Fruit fly (Drosophila melanogaster): ENCODE data around the gene Hakai.

The Hakai gene

DNA sequence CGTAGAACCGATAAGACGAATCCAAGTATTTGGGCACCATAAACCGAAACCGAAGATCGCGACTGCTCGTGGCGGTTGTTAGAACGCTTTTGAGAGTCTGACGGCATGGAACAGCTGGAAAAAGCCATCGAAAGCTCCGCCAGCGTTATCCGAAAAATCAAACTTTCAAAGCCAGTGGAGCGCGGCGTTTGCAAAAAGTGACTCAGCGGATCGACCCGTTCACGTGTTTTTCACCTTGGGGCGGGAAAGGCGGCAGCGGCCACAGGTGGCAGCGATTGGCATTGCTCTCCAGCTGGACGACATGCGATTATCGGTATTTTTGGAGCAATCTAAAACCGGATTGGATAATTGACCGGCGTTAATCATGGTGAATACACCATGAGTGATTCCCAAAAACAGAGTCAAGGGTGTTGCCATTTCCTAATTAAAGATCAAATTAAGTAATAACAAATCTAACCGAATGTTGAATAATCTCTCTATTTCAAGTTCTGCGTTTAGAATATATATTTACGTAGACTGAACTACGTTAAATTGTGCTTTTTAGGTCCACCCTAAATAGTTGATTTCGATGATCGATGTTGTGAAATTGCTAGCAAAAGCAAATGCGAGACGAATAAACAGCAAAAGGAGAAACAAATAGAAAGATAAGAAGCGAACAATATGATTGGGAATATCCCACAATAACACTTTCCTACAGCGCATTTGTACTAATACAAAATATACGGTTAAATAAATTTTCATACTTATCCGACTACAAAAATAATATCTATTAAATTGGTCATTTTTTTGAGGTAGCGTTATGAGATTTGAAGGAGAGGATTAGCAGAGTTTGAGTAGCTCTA, 35.2 kb downstream of the Hakai start, which contains the start of gene CG10337:
Gene CG10337, minus strand, starts transcription at position 91 of the 842 bp plus-strand sequence.
- TF ChIP-seq tai (GFP tag; optimal IDR thresholded peaks at IDR 0.05): peak; percentile 34
- peak in 1 of 2 experiments; percentile 7 for TF ChIP-seq dl (GFP tag; optimal IDR thresholded peaks at IDR 0.05; ENCODE audit: insufficient read depth in 1 of 2, partially characterized antibody in 2 of 2)
- TF ChIP-seq jim (GFP tag; optimal IDR thresholded peaks at IDR 0.05): no peak
- TF ChIP-seq Dfd (GFP tag; optimal IDR thresholded peaks at IDR 0.05): no peak
- TF ChIP-seq woc (GFP tag; optimal IDR thresholded peaks at IDR 0.05): peak; percentile 14
- TF ChIP-seq Rel (GFP tag; optimal IDR thresholded peaks at IDR 0.05): no peak
- TF ChIP-seq Rel (tag; optimal IDR thresholded peaks at IDR 0.05): peak; percentile 70
- TF ChIP-seq Hr78 (GFP tag; optimal IDR thresholded peaks at IDR 0.05): no peak
- TF ChIP-seq ey (GFP tag; optimal IDR thresholded peaks at IDR 0.05): peak; percentile 35
- peak; percentile 60 for TF ChIP-seq Jra (GFP tag; optimal IDR thresholded peaks at IDR 0.05)
- no peak for TF ChIP-seq brk (GFP tag; optimal IDR thresholded peaks at IDR 0.05)
- TF ChIP-seq sv (GFP tag; optimal IDR thresholded peaks at IDR 0.05): peak; percentile 43
- peak; percentile 38 for TF ChIP-seq rgr (GFP tag; optimal IDR thresholded peaks at IDR 0.05)
- no peak for TF ChIP-seq Mio (GFP tag; optimal IDR thresholded peaks at IDR 0.05)
- TF ChIP-seq Vsx2 (GFP tag; optimal IDR thresholded peaks at IDR 0.05; ENCODE audit: partially characterized antibody): no peak
- peak; percentile 45 for TF ChIP-seq h (GFP tag; optimal IDR thresholded peaks at IDR 0.05)
- TF ChIP-seq OdsH (GFP tag; optimal IDR thresholded peaks at IDR 0.05): peak; percentile 10
- TF ChIP-seq foxo (GFP tag; optimal IDR thresholded peaks at IDR 0.05): peak in 1 of 2 experiments; percentile 59
- no peak for TF ChIP-seq dmrt93B (GFP tag; optimal IDR thresholded peaks at IDR 0.05)
- peak; percentile 4 for TF ChIP-seq CG9705 (GFP tag; optimal IDR thresholded peaks at IDR 0.05)
- TF ChIP-seq GATAd (GFP tag; optimal IDR thresholded peaks at IDR 0.05): no peak
- peak; percentile 6 for TF ChIP-seq CG32264 (GFP tag; optimal IDR thresholded peaks at IDR 0.05)
- TF ChIP-seq Sp1 (GFP tag; optimal IDR thresholded peaks at IDR 0.05): peak; percentile 51
- TF ChIP-seq fru (GFP tag; optimal IDR thresholded peaks at IDR 0.05): peak; percentile 51
- TF ChIP-seq lola (GFP tag; optimal IDR thresholded peaks at IDR 0.05): no peak
- peak; percentile 23 for TF ChIP-seq HLH106 (tag; optimal IDR thresholded peaks at IDR 0.05)
- no peak for TF ChIP-seq Dif (GFP tag; optimal IDR thresholded peaks at IDR 0.05; ENCODE audit: partially characterized antibody)
- peak; percentile 86 for TF ChIP-seq psq (GFP tag; optimal IDR thresholded peaks at IDR 0.05)
- peak; percentile 47 for TF ChIP-seq br (GFP tag; optimal IDR thresholded peaks at IDR 0.05)

DNA sequence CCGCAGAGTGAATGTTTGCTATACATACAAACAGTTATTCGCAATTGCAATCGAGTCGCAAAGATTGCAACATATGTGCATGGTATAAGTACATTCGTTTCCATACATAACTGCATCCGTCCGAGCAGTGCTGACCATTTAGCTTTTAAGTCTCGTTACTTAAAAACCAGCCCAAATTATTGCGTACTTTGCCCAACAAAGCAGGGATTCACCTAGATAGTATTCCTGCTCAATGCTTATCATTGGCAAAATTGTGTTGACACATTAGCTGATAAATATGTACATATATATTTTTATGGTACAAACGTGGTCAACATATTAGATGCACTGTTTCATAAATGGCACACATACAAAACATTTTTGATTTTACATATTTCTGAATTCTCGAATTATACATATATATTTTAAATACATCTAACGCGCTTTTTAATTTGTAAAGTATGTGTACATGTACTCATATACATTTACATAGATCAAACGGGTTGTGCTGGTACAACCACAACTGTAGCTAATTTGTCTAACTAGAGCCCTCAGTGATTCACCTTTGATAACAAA, 39.2 kb downstream of the Hakai start:
- TF ChIP-seq N (GFP tag; optimal IDR thresholded peaks at IDR 0.05) (no peak), Hnf4 (GFP tag; optimal IDR thresholded peaks at IDR 0.05) (peak; percentile 14), h (GFP tag; optimal IDR thresholded peaks at IDR 0.05) (peak; percentile 19), Dfd (GFP tag; optimal IDR thresholded peaks at IDR 0.05) (no peak), Myc (optimal IDR thresholded peaks at IDR 0.05) (peak; percentile 16), Rel (GFP tag; optimal IDR thresholded peaks at IDR 0.05) (no peak), Rel (tag; optimal IDR thresholded peaks at IDR 0.05) (peak; percentile 96), dl (GFP tag; optimal IDR thresholded peaks at IDR 0.05; ENCODE audit: insufficient read depth in 1 of 2, partially characterized antibody in 2 of 2) (no peak), jim (GFP tag; optimal IDR thresholded peaks at IDR 0.05) (no peak), brk (GFP tag; optimal IDR thresholded peaks at IDR 0.05) (peak; percentile 57), fru (GFP tag; optimal IDR thresholded peaks at IDR 0.05) (no peak), Vsx2 (GFP tag; optimal IDR thresholded peaks at IDR 0.05; ENCODE audit: partially characterized antibody) (no peak), woc (GFP tag; optimal IDR thresholded peaks at IDR 0.05) (no peak), Jra (GFP tag; optimal IDR thresholded peaks at IDR 0.05) (no peak), Mio (GFP tag; optimal IDR thresholded peaks at IDR 0.05) (no peak), usp (GFP tag; optimal IDR thresholded peaks at IDR 0.05) (no peak), Hr83 (GFP tag; optimal IDR thresholded peaks at IDR 0.05; ENCODE audit: poor library complexity, severe bottlenecking) (no peak)

DNA sequence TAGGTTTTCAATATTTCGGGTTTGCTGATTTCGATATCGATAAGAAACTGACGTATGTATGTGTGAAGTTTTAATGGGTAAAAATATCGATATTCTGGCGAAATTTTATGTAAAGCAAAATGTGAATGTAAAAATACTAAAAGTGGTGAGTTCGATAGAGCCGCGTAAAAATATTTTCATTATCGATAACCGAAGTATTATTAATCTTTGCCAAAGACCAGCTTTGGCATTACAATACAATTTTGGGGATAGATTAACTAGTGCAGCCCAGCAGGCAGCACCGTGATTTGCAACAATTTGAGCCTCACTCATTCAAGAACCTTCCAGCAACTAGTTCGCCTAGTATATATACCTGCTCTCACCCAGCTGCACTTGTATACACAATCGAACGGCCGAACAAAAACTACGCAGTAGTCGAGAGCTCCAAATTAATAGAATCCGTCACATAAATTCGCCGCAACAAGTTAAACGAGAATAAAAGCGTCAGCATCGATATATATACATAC, 40.0 kb downstream of the Hakai start:
- TF ChIP-seq h (GFP tag; optimal IDR thresholded peaks at IDR 0.05) (no peak), Sp1 (GFP tag; optimal IDR thresholded peaks at IDR 0.05) (peak; percentile 8), Dif (GFP tag; optimal IDR thresholded peaks at IDR 0.05; ENCODE audit: partially characterized antibody) (peak; percentile 14), brk (GFP tag; optimal IDR thresholded peaks at IDR 0.05) (peak; percentile 61)
